Worm (Caenorhabditis elegans): ENCODE measurements around the gene M60.4.

DNA sequence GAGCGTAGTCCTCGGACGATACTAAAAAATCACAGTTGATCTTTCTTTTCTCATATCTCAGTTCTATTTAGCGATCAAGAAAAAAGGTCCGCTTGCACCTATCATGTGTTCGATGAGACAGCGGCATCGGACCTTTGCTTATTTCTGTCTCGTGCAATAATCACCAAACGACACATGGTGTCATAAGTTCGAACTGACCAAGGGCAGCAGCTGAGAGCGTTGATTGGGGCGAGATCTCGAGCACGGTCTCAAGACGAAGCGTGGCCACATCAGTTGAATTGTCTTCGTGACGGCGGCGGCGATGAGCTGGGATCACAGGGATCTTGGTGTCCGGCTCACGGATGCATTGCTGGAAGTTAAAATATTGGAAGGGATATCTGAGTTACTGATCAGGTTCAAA, 26.6 kb upstream of the M60.4 start:
- no peak for TF ChIP-seq ztf-4 (tag; optimal IDR thresholded peaks at IDR 0.05)
- TF ChIP-seq zag-1 (tag; optimal IDR thresholded peaks at IDR 0.05) = no peak
- no peak for TF ChIP-seq lin-15B (tag; optimal IDR thresholded peaks at IDR 0.05)
- TF ChIP-seq nhr-76 (tag; optimal IDR thresholded peaks at IDR 0.05) = no peak
- TF ChIP-seq fkh-2 (tag; optimal IDR thresholded peaks at IDR 0.05) = no peak
- TF ChIP-seq fkh-10 (GFP tag; optimal IDR thresholded peaks at IDR 0.05) = no peak
- no peak for TF ChIP-seq mdl-1 (tag; optimal IDR thresholded peaks at IDR 0.05)
- TF ChIP-seq elt-1 (tag; optimal IDR thresholded peaks at IDR 0.05) = no peak
- no peak for TF ChIP-seq nhr-28 (tag; optimal IDR thresholded peaks at IDR 0.05)
- no peak for TF ChIP-seq nhr-237 (tag; optimal IDR thresholded peaks at IDR 0.05)

Measured in whole organism, L3 larva.